Fruit fly (Drosophila melanogaster): Measurements from ENCODE around the gene HemK1.

DNA sequence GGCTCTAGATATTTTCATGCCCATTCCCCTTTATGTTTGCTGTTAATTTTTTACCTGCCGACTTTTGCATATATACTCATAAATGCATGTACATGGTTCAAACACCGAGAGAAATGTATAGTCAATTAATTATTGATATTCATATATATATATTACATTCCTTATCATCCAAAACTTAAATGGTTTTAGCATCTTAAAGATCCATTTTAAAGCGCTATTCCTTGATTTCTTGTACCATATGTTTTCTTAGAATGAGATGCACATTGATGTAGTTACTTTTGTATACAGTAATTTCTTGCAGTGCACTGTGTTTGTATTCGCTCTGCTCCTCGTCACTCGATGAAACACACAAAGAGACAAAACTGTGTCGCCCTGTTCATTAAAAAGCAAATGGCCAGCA, 41.2 kb upstream of the HemK1 start:
- TF ChIP-seq CG8478 (optimal IDR thresholded peaks at IDR 0.05) (no peak), CTCF (optimal IDR thresholded peaks at IDR 0.05) (no peak)

Measured in S2 (cell line).